Fruit fly (Drosophila melanogaster) whole organism, embryonic: Measurements from ENCODE around the gene tra.
A peak's percentile ranks its signal among the peaks of the same experiment; 100 is the strongest.

Experiments used
- B-H2 ChIP-seq: fragments of 200-800 bp; sonication (Bioruptor generic); optimal IDR thresholded peaks from 2 replicates; lab custom pipeline; 2018; ENCODE audit warnings: missing biosample characterization, mild to moderate bottlenecking, missing genetic modification characterization
- CG10147 ChIP-seq: fragments of 200-800 bp; sonication (Bioruptor generic); optimal IDR thresholded peaks from 2 replicates; lab custom pipeline; 2019; ENCODE audit warnings: missing biosample characterization, mild to moderate bottlenecking, missing genetic modification characterization, moderate library complexity
- CG10267 ChIP-seq: fragments of 200-800 bp; sonication (Bioruptor generic); optimal IDR thresholded peaks from 2 replicates; lab custom pipeline; 2018; ENCODE audit warnings: missing biosample characterization, mild to moderate bottlenecking, missing genetic modification characterization, moderate library complexity
- CG10431 ChIP-seq: fragments of 200-800 bp; sonication (Bioruptor generic); optimal IDR thresholded peaks from 3 replicates; lab custom pipeline; 2018; ENCODE audit warnings: missing biosample characterization, mild to moderate bottlenecking, missing genetic modification characterization
- CG10543 ChIP-seq: fragments of 200-800 bp; sonication (Bioruptor generic); optimal IDR thresholded peaks from 3 replicates; lab custom pipeline; 2017; ENCODE audit warnings: missing biosample characterization, mild to moderate bottlenecking, missing genetic modification characterization, moderate library complexity
- CG12155 ChIP-seq: fragments of 200-800 bp; sonication (Bioruptor generic); optimal IDR thresholded peaks from 3 replicates; lab custom pipeline; 2016; ENCODE audit warnings: missing biosample characterization, missing genetic modification characterization
- CG12219 ChIP-seq: fragments of 200-800 bp; sonication (Bioruptor generic); optimal IDR thresholded peaks from 3 replicates; lab custom pipeline; 2018; ENCODE audit warnings: missing biosample characterization, mild to moderate bottlenecking, missing genetic modification characterization
- CG1647 ChIP-seq: fragments of 200-800 bp; sonication (Bioruptor generic); optimal IDR thresholded peaks from 3 replicates; lab custom pipeline; 2016; ENCODE audit warnings: missing biosample characterization, missing genetic modification characterization
- CG16813 ChIP-seq: fragments of 200-800 bp; sonication (Bioruptor generic); IDR thresholded peaks from 3 replicates; pipeline ENCODE4 v1.3.6; 2022; ENCODE audit warnings: missing biosample characterization, missing genetic modification characterization; ENCODE audit not compliant: partially characterized antibody
- CG17829 ChIP-seq: fragments of 200-800 bp; optimal IDR thresholded peaks from 2 replicates; lab custom pipeline; 2019; ENCODE audit warnings: missing biosample characterization, mild to moderate bottlenecking, missing genetic modification characterization, moderate library complexity
- CG17912 ChIP-seq: fragments of 200-800 bp; sonication (Bioruptor generic); optimal IDR thresholded peaks from 2 replicates; lab custom pipeline; 2018; ENCODE audit warnings: missing biosample characterization, mild to moderate bottlenecking, missing genetic modification characterization
- CG3163 ChIP-seq: fragments of 200-800 bp; sonication (Bioruptor generic); optimal IDR thresholded peaks from 3 replicates; lab custom pipeline; 2016; ENCODE audit warnings: missing biosample characterization, missing genetic modification characterization
- CG34224 ChIP-seq: fragments of 200-800 bp; sonication (Bioruptor generic); IDR thresholded peaks from 3 replicates; pipeline ENCODE4 v1.3.6; 2022; ENCODE audit warnings: missing biosample characterization, missing genetic modification characterization; ENCODE audit not compliant: partially characterized antibody
- CG5245 ChIP-seq: fragments of 200-800 bp; sonication (Bioruptor generic); optimal IDR thresholded peaks from 3 replicates; lab custom pipeline; 2016; ENCODE audit warnings: missing biosample characterization, missing genetic modification characterization
- CG7745 ChIP-seq: fragments of 200-800 bp; sonication (Bioruptor generic); optimal IDR thresholded peaks from 2 replicates; lab custom pipeline; 2018; ENCODE audit warnings: missing biosample characterization, mild to moderate bottlenecking, missing genetic modification characterization, moderate library complexity
- Chrac-16 ChIP-seq: fragments of 200-800 bp; sonication (Bioruptor generic); optimal IDR thresholded peaks from 3 replicates; lab custom pipeline; 2016; ENCODE audit warnings: missing biosample characterization, missing genetic modification characterization
- Dref ChIP-seq: fragments of 200-800 bp; sonication (Bioruptor generic); IDR thresholded peaks from 2 replicates; pipeline ENCODE4 v1.3.6; 2022; ENCODE audit warnings: missing biosample characterization, missing genetic modification characterization
- Ets97D ChIP-seq: fragments of 200-800 bp; sonication (Bioruptor generic); optimal IDR thresholded peaks from 3 replicates; lab custom pipeline; 2016; ENCODE audit warnings: missing biosample characterization, missing genetic modification characterization
- HLH4C ChIP-seq: fragments of 200-800 bp; sonication (Bioruptor generic); IDR thresholded peaks from 3 replicates; pipeline ENCODE4 v1.3.6; 2022; ENCODE audit warnings: missing biosample characterization, missing genetic modification characterization; ENCODE audit not compliant: partially characterized antibody
- HLH54F ChIP-seq: fragments of 200-800 bp; sonication (Bioruptor generic); optimal IDR thresholded peaks from 3 replicates; lab custom pipeline; 2016; ENCODE audit warnings: missing biosample characterization, missing genetic modification characterization
- HmgZ ChIP-seq: fragments of 200-800 bp; sonication (Bioruptor generic); optimal IDR thresholded peaks from 2 replicates; lab custom pipeline; 2018; ENCODE audit warnings: missing biosample characterization, mild to moderate bottlenecking, missing genetic modification characterization
- Hr51 ChIP-seq, 2 experiments: fragments of 200-800 bp; sonication (Bioruptor generic); optimal IDR thresholded peaks; 2 replicates in 1 of 2; 3 replicates in 1 of 2; lab custom pipeline; 2016 to 2018; ENCODE audit warnings: missing biosample characterization in 2 of 2, missing genetic modification characterization in 2 of 2, mild to moderate bottlenecking in 1 of 2, moderate library complexity in 1 of 2
- MESR4 ChIP-seq: fragments of 200-800 bp; sonication (Bioruptor generic); optimal IDR thresholded peaks from 2 replicates; lab custom pipeline; 2018; ENCODE audit warnings: missing biosample characterization, mild to moderate bottlenecking, missing genetic modification characterization, moderate library complexity
- Max ChIP-seq: fragments of 200-800 bp; sonication (Bioruptor generic); optimal IDR thresholded peaks from 2 replicates; lab custom pipeline; 2016; ENCODE audit warnings: missing biosample characterization, mild to moderate bottlenecking, missing genetic modification characterization
- Med ChIP-seq: fragments of 200-800 bp; sonication (Bioruptor generic); peaks from one replicate; lab custom pipeline; 2016; ENCODE audit warnings: missing biosample characterization, missing genetic modification characterization, mild to moderate bottlenecking, inconsistent platforms, moderate library complexity
- Nf-YB ChIP-seq: fragments of 200-800 bp; sonication (Bioruptor generic); optimal IDR thresholded peaks from 3 replicates; lab custom pipeline; 2019; ENCODE audit warnings: missing biosample characterization, mild to moderate bottlenecking, missing genetic modification characterization, moderate library complexity
- Rfx ChIP-seq: fragments of 200-800 bp; sonication (Bioruptor generic); IDR thresholded peaks from 2 replicates; pipeline ENCODE4 v1.3.6; 2022; ENCODE audit warnings: missing biosample characterization, missing genetic modification characterization
- Scr ChIP-seq: fragments of 200-800 bp; sonication (Bioruptor generic); IDR thresholded peaks from 2 replicates; pipeline ENCODE4 v1.3.6; 2022; ENCODE audit warnings: missing biosample characterization, missing genetic modification characterization; ENCODE audit not compliant: partially characterized antibody
- Spps ChIP-seq: fragments of 200-800 bp; sonication (Bioruptor generic); optimal IDR thresholded peaks from 2 replicates; lab custom pipeline; 2018; ENCODE audit warnings: missing biosample characterization, mild to moderate bottlenecking, missing genetic modification characterization
- abd-A ChIP-seq: fragments of 200-800 bp; sonication (Bioruptor generic); optimal IDR thresholded peaks from 3 replicates; lab custom pipeline; 2019; ENCODE audit warnings: missing biosample characterization, mild to moderate bottlenecking, missing genetic modification characterization, moderate library complexity
- aop ChIP-seq: fragments of 200-800 bp; sonication (Bioruptor generic); IDR thresholded peaks from 2 replicates; pipeline ENCODE4 v1.3.6; 2022; ENCODE audit warnings: missing biosample characterization, missing genetic modification characterization
- caup ChIP-seq: fragments of 200-800 bp; sonication (Bioruptor generic); optimal IDR thresholded peaks from 3 replicates; lab custom pipeline; 2017; ENCODE audit warnings: missing biosample characterization, mild to moderate bottlenecking, missing genetic modification characterization, moderate library complexity; ENCODE audit not compliant: severe bottlenecking
- dysf ChIP-seq: fragments of 200-800 bp; sonication (Bioruptor generic); IDR thresholded peaks from 3 replicates; pipeline ENCODE4 v1.3.6; 2022; ENCODE audit warnings: missing biosample characterization, missing genetic modification characterization
- ems ChIP-seq: fragments of 200-800 bp; sonication (Bioruptor generic); optimal IDR thresholded peaks from 3 replicates; lab custom pipeline; 2016; ENCODE audit warnings: missing biosample characterization, missing genetic modification characterization
- gcm ChIP-seq: fragments of 200-800 bp; sonication (Bioruptor generic); optimal IDR thresholded peaks from 2 replicates; lab custom pipeline; 2019; ENCODE audit warnings: missing biosample characterization, mild to moderate bottlenecking, missing genetic modification characterization, moderate library complexity
- hkb ChIP-seq, 2 experiments: fragments of 200-800 bp in 1 of 2; fragments of >200 bp in 1 of 2; sonication (Bioruptor generic) in 1 of 2; IDR thresholded peaks in 1 of 2; optimal IDR thresholded peaks in 1 of 2; 2 replicates each; pipeline versions ENCODE4 v1.3.6 to Lab custom; 2017 to 2022; ENCODE audit warnings: missing biosample characterization in 1 of 2, missing genetic modification characterization in 1 of 2
- mam ChIP-seq: fragments of 200-800 bp; sonication (Bioruptor generic); optimal IDR thresholded peaks from 3 replicates; lab custom pipeline; 2016; ENCODE audit warnings: missing biosample characterization, missing genetic modification characterization
- nmo ChIP-seq: fragments of 200-800 bp; sonication (Bioruptor generic); optimal IDR thresholded peaks from 2 replicates; lab custom pipeline; 2018; ENCODE audit warnings: missing biosample characterization, mild to moderate bottlenecking, missing genetic modification characterization, moderate library complexity
- otp ChIP-seq: fragments of 200-800 bp; sonication (Bioruptor generic); IDR thresholded peaks from 3 replicates; pipeline ENCODE4, ENCODE4 v1.3.6; 2022; ENCODE audit warnings: missing biosample characterization, missing genetic modification characterization
- pan ChIP-seq, 4 experiments: fragments of >200 bp in 3 of 4; fragments of 200-800 bp in 1 of 4; sonication (Bioruptor generic) in 1 of 4; optimal IDR thresholded peaks in 3 of 4; IDR thresholded peaks in 1 of 4; 2 replicates each; pipeline versions ENCODE4 v1.3.6 to Lab custom; 2017 to 2022; ENCODE audit warnings: missing biosample characterization in 2 of 4, missing genetic modification characterization in 2 of 4, mixed read lengths in 1 of 4
- pnt ChIP-seq: fragments of 200-800 bp; sonication (Bioruptor generic); optimal IDR thresholded peaks from 3 replicates; lab custom pipeline; 2016; ENCODE audit warnings: missing biosample characterization, missing genetic modification characterization
- ro ChIP-seq: fragments of 200-800 bp; sonication (Bioruptor generic); IDR thresholded peaks from 2 replicates; pipeline ENCODE4 v1.3.6; 2022; ENCODE audit warnings: missing biosample characterization, missing genetic modification characterization
- sug ChIP-seq: fragments of 200-800 bp; optimal IDR thresholded peaks from 2 replicates; lab custom pipeline; 2019; ENCODE audit warnings: missing biosample characterization, mild to moderate bottlenecking, missing genetic modification characterization, moderate library complexity
- unc-4 ChIP-seq: fragments of 200-800 bp; sonication (Bioruptor generic); IDR thresholded peaks from 2 replicates; pipeline ENCODE4 v1.3.6; 2022; ENCODE audit warnings: missing biosample characterization, missing genetic modification characterization; ENCODE audit not compliant: partially characterized antibody
- vnd ChIP-seq: fragments of 200-800 bp; sonication (Bioruptor generic); IDR thresholded peaks from 3 replicates; pipeline ENCODE4 v1.3.6; 2022; ENCODE audit warnings: missing biosample characterization, missing genetic modification characterization; ENCODE audit not compliant: partially characterized antibody
- zen ChIP-seq: fragments of 200-800 bp; sonication (Bioruptor generic); optimal IDR thresholded peaks from 3 replicates; lab custom pipeline; 2018; ENCODE audit warnings: missing biosample characterization, mild to moderate bottlenecking, missing genetic modification characterization, moderate library complexity

tra gene

DNA sequence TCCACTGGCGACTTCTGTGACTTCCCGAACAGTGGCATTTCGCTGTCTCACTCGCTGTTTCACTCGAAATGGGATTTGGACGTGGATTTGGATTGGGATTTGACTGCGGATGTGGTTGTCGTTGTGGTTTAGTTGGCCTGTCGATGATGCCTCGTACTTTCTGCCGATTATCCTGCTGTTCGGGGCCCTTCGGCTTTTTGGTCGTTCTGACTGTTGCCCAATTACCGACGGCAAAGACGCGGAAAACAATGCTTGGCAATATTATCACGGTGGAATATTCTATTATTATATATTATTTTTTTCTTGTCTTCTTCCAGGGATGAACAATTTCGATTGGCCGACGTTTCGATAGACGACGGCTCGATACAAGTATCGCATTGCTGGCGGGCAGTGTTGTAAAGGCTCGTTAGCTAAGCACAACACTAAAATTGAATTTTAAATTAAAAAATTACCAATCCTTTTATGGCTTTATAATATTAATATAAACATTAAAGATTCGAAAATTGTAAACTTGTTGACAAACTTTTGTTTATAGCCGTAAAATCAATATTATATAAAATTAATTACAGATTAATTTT, 24.4 kb upstream of the tra start, which contains the start of gene Mo25 (continued):
- peak; percentile 12 for TF ChIP-seq CG1647 (GFP tag; lab: Kevin White, UChicago)
- no peak for TF ChIP-seq Hr51 (GFP tag; optimal IDR thresholded peaks at IDR 0.05; lab: Kevin White, UChicago)
- peak; percentile 38 for TF ChIP-seq Max (GFP tag; lab: Kevin White, UChicago)
- TF ChIP-seq ro: no peak
- peak; percentile 40 for TF ChIP-seq nmo (GFP tag; lab: Kevin White, UChicago)
- TF ChIP-seq Rfx (GFP tag; lab: Robert Waterston, UW): peak; percentile 77
- no peak for TF ChIP-seq pan (optimal IDR thresholded peaks at IDR 0.05; lab: Kevin White, UChicago)
- TF ChIP-seq pan (GFP tag; optimal IDR thresholded peaks at IDR 0.05 in 1 of 2, IDR thresholded peaks at IDR 0.05 in 1 of 2): no peak
- peak; percentile 13 for TF ChIP-seq HLH54F (GFP tag; lab: Kevin White, UChicago)
- TF ChIP-seq CG10147 (GFP tag; lab: Kevin White, UChicago): peak; percentile 56
- TF ChIP-seq CG10543 (GFP tag; lab: Kevin White, UChicago): no peak
- no peak for TF ChIP-seq CG12219 (GFP tag; lab: Kevin White, UChicago)
- TF ChIP-seq CG10431 (GFP tag; lab: Kevin White, UChicago): peak; percentile 26
- TF ChIP-seq sug (tag; lab: Kevin White, UChicago): peak; percentile 52
- TF ChIP-seq CG17912 (GFP tag; lab: Kevin White, UChicago): peak; percentile 36
- TF ChIP-seq CG10267: peak; percentile 98
- peak; percentile 72 for TF ChIP-seq Scr
- peak; percentile 56 for TF ChIP-seq CG17829 (tag; lab: Kevin White, UChicago)
- TF ChIP-seq Chrac-16 (GFP tag; lab: Kevin White, UChicago): peak; percentile 33
- peak; percentile 7 for TF ChIP-seq mam
- TF ChIP-seq Spps (tag; lab: Kevin White, UChicago): no peak
- no peak for TF ChIP-seq pnt (GFP tag; lab: Kevin White, UChicago)
- peak; percentile 83 for TF ChIP-seq CG34224 (GFP tag; lab: Robert Waterston, UW)
- TF ChIP-seq B-H2 (GFP tag; lab: Kevin White, UChicago): peak; percentile 78
- peak; percentile 46 for TF ChIP-seq CG12155
- TF ChIP-seq Nf-YB (GFP tag; lab: Kevin White, UChicago): no peak
- TF ChIP-seq Dref (GFP tag; lab: Robert Waterston, UW): peak; percentile 91
- peak; percentile 66; the same call in 2 of the 3 replicates for TF ChIP-seq HLH4C
- TF ChIP-seq CG3163 (GFP tag; lab: Kevin White, UChicago): no peak
- peak; percentile 5 for TF ChIP-seq gcm
- no peak for TF ChIP-seq aop (GFP tag; lab: Robert Waterston, UW)
- TF ChIP-seq CG5245 (GFP tag; lab: Kevin White, UChicago): peak; percentile 18
- 0 out of 3 replicates have a peak, but pooled peaks have one; percentile 36 for TF ChIP-seq dysf (GFP tag; lab: Robert Waterston, UW)
- peak; percentile 60; the same call in 2 of the 3 replicates for TF ChIP-seq vnd (GFP tag; lab: Robert Waterston, UW)
- TF ChIP-seq otp (GFP tag; lab: Robert Waterston, UW): 0 out of 3 replicates have a peak, but pooled peaks have one; percentile 33
- peak; percentile 81 for TF ChIP-seq unc-4 (GFP tag; lab: Robert Waterston, UW)
- TF ChIP-seq CG7745 (tag; lab: Kevin White, UChicago): no peak
- TF ChIP-seq ems: peak; percentile 47
- peak; percentile 92 for TF ChIP-seq Med (GFP tag; lab: Kevin White, UChicago)
- peak; percentile 49 for TF ChIP-seq Ets97D
- TF ChIP-seq caup (GFP tag; lab: Kevin White, UChicago): peak; percentile 43
- TF ChIP-seq hkb (optimal IDR thresholded peaks at IDR 0.05; lab: Kevin White, UChicago): no peak
- no peak for TF ChIP-seq hkb (GFP tag; IDR thresholded peaks at IDR 0.05; lab: Robert Waterston, UW)
- TF ChIP-seq zen (tag; lab: Kevin White, UChicago): peak; percentile 41
- TF ChIP-seq MESR4 (GFP tag; lab: Kevin White, UChicago): peak; percentile 84
- peak; percentile 69 for TF ChIP-seq CG16813 (GFP tag; lab: Robert Waterston, UW)
- no peak for TF ChIP-seq abd-A
- peak; percentile 73 for TF ChIP-seq HmgZ (tag; lab: Kevin White, UChicago)
